Worm (Caenorhabditis elegans) whole organism, L3 larva: ENCODE results near the gene Y59C2A.3.

ENCODE experiments used
- R02D3.7 ChIP-seq: fragments of 150-350 bp; optimal IDR thresholded peaks from 2 replicates; lab custom pipeline; 2014; ENCODE audit warnings: missing biosample characterization, missing genetic modification characterization
- ZK546.5 ChIP-seq: sonication (generic microtip); optimal IDR thresholded peaks from 2 replicates; lab custom pipeline; 2017; ENCODE audit warnings: missing biosample characterization, missing genetic modification characterization
- aly-2 ChIP-seq: fragments of 150-350 bp; optimal IDR thresholded peaks from 2 replicates; lab custom pipeline; 2014; ENCODE audit warnings: missing biosample characterization, missing genetic modification characterization
- ama-1 ChIP-seq: fragments of 150-350 bp; optimal IDR thresholded peaks from 2 replicates; lab custom pipeline; 2018
- ceh-9 ChIP-seq: sonication (generic microtip); optimal IDR thresholded peaks from 2 replicates; lab custom pipeline; 2018; ENCODE audit warnings: missing biosample characterization, missing genetic modification characterization
- daf-12 ChIP-seq: fragments of 150-350 bp; optimal IDR thresholded peaks from 2 replicates; lab custom pipeline; 2014; ENCODE audit warnings: missing biosample characterization, missing genetic modification reagents, missing genetic modification characterization
- egl-27 ChIP-seq: sonication (generic microtip); optimal IDR thresholded peaks from 4 replicates; lab custom pipeline; 2017; ENCODE audit warnings: missing biosample characterization, missing genetic modification reagents, missing genetic modification characterization
- egl-5 ChIP-seq: fragments of 150-350 bp; optimal IDR thresholded peaks from 2 replicates; lab custom pipeline; 2017; ENCODE audit warnings: missing biosample characterization, missing genetic modification reagents, missing genetic modification characterization, inconsistent platforms
- elt-1 ChIP-seq: fragments of 150-350 bp; optimal IDR thresholded peaks from 2 replicates; lab custom pipeline; 2014; ENCODE audit warnings: missing biosample characterization, missing genetic modification characterization
- elt-2 ChIP-seq: sonication (generic microtip); optimal IDR thresholded peaks from 2 replicates; lab custom pipeline; 2016; ENCODE audit warnings: missing genetic modification reagents, mild to moderate bottlenecking, missing genetic modification characterization, missing compliant biosample characterization
- fkh-10 ChIP-seq: sonication (generic microtip); optimal IDR thresholded peaks from 2 replicates; lab custom pipeline; 2017; ENCODE audit warnings: missing biosample characterization, missing genetic modification reagents, missing genetic modification characterization
- fkh-2 ChIP-seq: fragments of 150-350 bp; optimal IDR thresholded peaks from 2 replicates; lab custom pipeline; 2014; ENCODE audit warnings: missing biosample characterization, missing genetic modification reagents, missing genetic modification characterization
- hmg-11 ChIP-seq: sonication (generic microtip); optimal IDR thresholded peaks from 2 replicates; lab custom pipeline; 2016; ENCODE audit warnings: missing genetic modification characterization, missing compliant biosample characterization
- jun-1 ChIP-seq: fragments of 150-350 bp; optimal IDR thresholded peaks from 2 replicates; lab custom pipeline; 2014; ENCODE audit warnings: missing biosample characterization, missing genetic modification reagents, missing genetic modification characterization
- lin-15B ChIP-seq: fragments of 150-350 bp; optimal IDR thresholded peaks from 2 replicates; lab custom pipeline; 2014; ENCODE audit warnings: missing biosample characterization, missing genetic modification characterization
- lin-39 ChIP-seq: fragments of 150-350 bp; optimal IDR thresholded peaks from 2 replicates; lab custom pipeline; 2018; ENCODE audit warnings: missing biosample characterization, missing genetic modification reagents, missing genetic modification characterization
- mdl-1 ChIP-seq: fragments of 150-350 bp; optimal IDR thresholded peaks from 2 replicates; lab custom pipeline; 2014; ENCODE audit warnings: missing biosample characterization, missing genetic modification characterization
- nfya-1 ChIP-seq: sonication (generic microtip); optimal IDR thresholded peaks from 2 replicates; lab custom pipeline; 2017; ENCODE audit warnings: missing genetic modification characterization, mild to moderate bottlenecking, missing compliant biosample characterization, antibody characterized with exemption, moderate library complexity; ENCODE audit not compliant: insufficient read depth
- nhr-11 ChIP-seq: fragments of 150-350 bp; optimal IDR thresholded peaks from 2 replicates; lab custom pipeline; 2014; ENCODE audit warnings: missing biosample characterization, missing genetic modification characterization
- nhr-12 ChIP-seq: fragments of 150-350 bp; optimal IDR thresholded peaks from 2 replicates; lab custom pipeline; 2014; ENCODE audit warnings: missing biosample characterization, missing genetic modification characterization
- nhr-23 ChIP-seq: fragments of 150-350 bp; optimal IDR thresholded peaks from 2 replicates; lab custom pipeline; 2014; ENCODE audit warnings: missing biosample characterization, missing genetic modification reagents, missing genetic modification characterization
- nhr-237 ChIP-seq: fragments of 150-350 bp; optimal IDR thresholded peaks from 2 replicates; lab custom pipeline; 2014; ENCODE audit warnings: missing biosample characterization, missing genetic modification characterization
- nhr-25 ChIP-seq: sonication (generic microtip); optimal IDR thresholded peaks from 2 replicates; lab custom pipeline; 2017; ENCODE audit warnings: missing biosample characterization, missing genetic modification characterization
- nhr-28 ChIP-seq: fragments of 150-350 bp; optimal IDR thresholded peaks from 2 replicates; lab custom pipeline; 2014; ENCODE audit warnings: missing biosample characterization, missing genetic modification characterization
- nhr-43 ChIP-seq: sonication (generic microtip); optimal IDR thresholded peaks from 2 replicates; lab custom pipeline; 2016; ENCODE audit warnings: mild to moderate bottlenecking, missing genetic modification characterization, missing compliant biosample characterization; ENCODE audit not compliant: poor library complexity, severe bottlenecking
- nhr-67 ChIP-seq: fragments of 150-350 bp; optimal IDR thresholded peaks from 2 replicates; lab custom pipeline; 2014; ENCODE audit warnings: missing biosample characterization, missing genetic modification characterization
- nhr-76 ChIP-seq: fragments of 150-350 bp; sonication (generic microtip); optimal IDR thresholded peaks from 5 replicates; lab custom pipeline; 2014; ENCODE audit warnings: missing biosample characterization, missing genetic modification characterization
- nhr-77 ChIP-seq: fragments of 150-350 bp; optimal IDR thresholded peaks from 2 replicates; lab custom pipeline; 2014; ENCODE audit warnings: missing biosample characterization, missing genetic modification characterization
- pha-4 ChIP-seq: fragments of 150-350 bp; optimal IDR thresholded peaks from 2 replicates; lab custom pipeline; 2014; ENCODE audit warnings: missing biosample characterization, missing genetic modification reagents, missing genetic modification characterization
- pqm-1 ChIP-seq: fragments of 150-350 bp; optimal IDR thresholded peaks from 2 replicates; lab custom pipeline; 2017; ENCODE audit warnings: missing biosample characterization, missing genetic modification characterization, inconsistent platforms
- skn-1 ChIP-seq: fragments of 150-350 bp; optimal IDR thresholded peaks from 2 replicates; lab custom pipeline; 2014; ENCODE audit warnings: missing biosample characterization, missing genetic modification characterization
- snpc-4 ChIP-seq: fragments of 150-350 bp; optimal IDR thresholded peaks from 2 replicates; lab custom pipeline; 2014; ENCODE audit warnings: missing biosample characterization, missing genetic modification characterization
- tbx-2 ChIP-seq: sonication (generic microtip); optimal IDR thresholded peaks from 2 replicates; lab custom pipeline; 2016; ENCODE audit warnings: mild to moderate bottlenecking, missing genetic modification characterization, missing compliant biosample characterization
- unc-62 ChIP-seq: fragments of 150-350 bp; sonication (generic microtip); optimal IDR thresholded peaks from 4 replicates; lab custom pipeline; 2014; ENCODE audit warnings: missing biosample characterization, missing genetic modification reagents, missing genetic modification characterization
- zag-1 ChIP-seq: fragments of 150-350 bp; optimal IDR thresholded peaks from 2 replicates; lab custom pipeline; 2014; ENCODE audit warnings: missing biosample characterization, missing genetic modification characterization
- ztf-4 ChIP-seq: fragments of 150-350 bp; optimal IDR thresholded peaks from 2 replicates; lab custom pipeline; 2014; ENCODE audit warnings: missing biosample characterization, missing genetic modification characterization

Y59C2A.3 gene

ce11 chrII:2206064-2206722, 13.5 kb downstream of the Y59C2A.3 start:
- TF ChIP-seq mdl-1 (tag; lab: Kevin White, UChicago): no peak
- TF ChIP-seq hmg-11 (tag; lab: Kevin White, UChicago): no peak
- no peak for TF ChIP-seq ama-1 (lab: Kevin White, UChicago)
- TF ChIP-seq nhr-28 (tag; lab: Kevin White, UChicago): no peak
- no peak for TF ChIP-seq nhr-23
- TF ChIP-seq nhr-11 (tag; lab: Kevin White, UChicago): no peak
- TF ChIP-seq nhr-67 (tag; lab: Kevin White, UChicago): no peak
- TF ChIP-seq jun-1 (tag; lab: Kevin White, UChicago): no peak
- TF ChIP-seq R02D3.7 (tag; lab: Kevin White, UChicago): no peak
- TF ChIP-seq egl-5: no peak
- TF ChIP-seq nfya-1: no peak
- no peak for TF ChIP-seq ceh-9

DNA sequence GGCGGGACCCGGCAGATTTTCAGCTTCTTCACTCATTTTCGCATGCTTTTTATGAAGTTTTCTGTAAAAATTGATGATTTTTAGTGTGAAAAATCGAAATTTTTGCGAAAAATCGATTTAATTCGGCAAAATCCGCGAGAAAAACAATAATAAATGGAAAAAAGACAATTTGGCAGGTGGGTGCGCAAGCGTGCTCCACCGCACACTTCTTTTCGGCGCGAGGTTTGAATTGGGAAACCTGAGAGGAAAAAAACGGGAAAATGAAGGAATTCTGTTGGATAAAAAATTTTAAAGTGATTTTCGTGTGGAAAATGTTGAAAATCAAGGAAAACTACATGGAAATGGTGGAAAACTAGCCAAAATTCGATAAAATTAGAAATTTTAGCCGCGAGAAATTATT, 15.6 kb downstream of the Y59C2A.3 start, which contains the start of gene Y59C2A.2:
Gene Y59C2A.2, minus strand, starts transcription at position 61 of the 400 bp plus-strand sequence.
- TF ChIP-seq nhr-11 (tag; lab: Kevin White, UChicago) (no peak), lin-39 (tag; lab: Kevin White, UChicago) (peak; percentile 41), elt-2 (peak; percentile 5), R02D3.7 (tag; lab: Kevin White, UChicago) (no peak), pha-4 (tag; lab: Kevin White, UChicago) (peak; percentile 50), nfya-1 (peak; percentile 44), lin-15B (peak; percentile 67), unc-62 (no peak)

DNA sequence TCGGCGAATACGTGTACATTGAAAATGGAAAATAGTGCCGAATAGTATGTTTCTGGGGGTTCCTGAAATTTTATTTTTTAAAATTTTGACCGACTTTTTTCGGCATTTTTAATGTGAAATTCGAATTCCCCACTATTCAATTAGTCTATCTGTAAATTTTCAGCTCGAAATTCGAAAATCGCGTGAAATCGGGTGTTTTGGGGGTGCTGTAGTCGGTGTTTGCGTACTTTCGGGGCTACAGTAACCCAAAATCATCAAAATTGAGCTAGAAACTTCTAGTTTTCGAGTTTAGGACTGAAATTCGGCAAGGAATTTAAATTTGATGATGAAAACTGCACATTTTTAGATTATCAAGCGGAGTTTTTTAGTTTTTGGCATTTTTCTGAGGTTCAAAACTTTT, 17.6 kb downstream of the Y59C2A.3 start:
- no peak for TF ChIP-seq egl-27 (tag; lab: Kevin White, UChicago)
- no peak for TF ChIP-seq daf-12 (tag; lab: Kevin White, UChicago)
- TF ChIP-seq lin-15B: no peak
- no peak for TF ChIP-seq unc-62
- no peak for TF ChIP-seq fkh-10 (GFP tag; lab: Kevin White, UChicago)
- TF ChIP-seq fkh-2 (tag; lab: Kevin White, UChicago): no peak
- TF ChIP-seq egl-5: no peak
- no peak for TF ChIP-seq ztf-4 (tag; lab: Kevin White, UChicago)
- TF ChIP-seq pqm-1 (tag; lab: Kevin White, UChicago): no peak
- no peak for TF ChIP-seq skn-1 (tag; lab: Kevin White, UChicago)
- no peak for TF ChIP-seq nhr-12 (tag; lab: Kevin White, UChicago)
- no peak for TF ChIP-seq elt-1
- TF ChIP-seq ama-1 (lab: Kevin White, UChicago): no peak
- no peak for TF ChIP-seq nhr-11 (tag; lab: Kevin White, UChicago)
- no peak for TF ChIP-seq jun-1 (tag; lab: Kevin White, UChicago)
- TF ChIP-seq zag-1: no peak
- TF ChIP-seq nhr-25 (tag; lab: Kevin White, UChicago): no peak

DNA sequence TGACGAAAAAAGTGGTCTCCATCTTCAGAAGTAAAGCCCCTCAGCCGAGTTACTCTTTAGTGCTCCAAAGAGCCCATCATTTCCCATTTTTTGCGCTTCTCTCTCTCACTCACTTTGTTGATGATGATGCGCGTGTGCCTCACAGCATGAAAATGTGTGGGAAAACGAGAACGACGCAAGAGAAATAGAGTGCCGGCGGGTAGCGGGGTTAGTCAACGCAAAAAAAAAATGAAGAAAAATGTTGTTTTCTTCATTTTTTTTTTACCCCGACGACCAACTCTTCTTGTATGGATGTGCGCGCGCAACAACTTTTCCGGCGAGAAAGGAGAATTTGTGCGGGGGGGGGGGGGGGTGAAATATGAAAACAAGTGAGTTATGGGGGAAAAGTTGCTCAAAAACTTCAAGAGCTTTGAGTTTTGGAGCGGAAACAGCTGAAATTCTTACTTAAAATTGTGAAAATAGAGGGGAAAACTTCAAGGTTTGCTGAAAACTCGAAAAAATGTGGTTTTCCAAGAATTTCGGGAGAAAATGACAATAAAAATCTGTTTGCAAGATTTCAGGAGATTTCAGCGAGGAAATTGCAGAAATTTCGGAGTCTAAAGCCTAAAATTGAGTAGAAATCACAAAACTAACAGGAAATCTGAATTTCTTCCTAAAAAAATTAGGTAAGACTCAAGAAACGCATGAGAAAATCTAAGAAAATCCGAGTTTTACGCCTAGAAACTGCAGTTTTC, 22.0 kb downstream of the Y59C2A.3 start, which contains the start of gene C33C12.1:
Gene C33C12.1, plus strand, starts transcription at position 684 of the 734 bp plus-strand sequence.
- no peak for TF ChIP-seq mdl-1 (tag; lab: Kevin White, UChicago)
- TF ChIP-seq nhr-77 (tag; lab: Kevin White, UChicago): no peak
- peak; percentile 34 for TF ChIP-seq lin-39 (tag; lab: Kevin White, UChicago)
- no peak for TF ChIP-seq nhr-11 (tag; lab: Kevin White, UChicago)
- TF ChIP-seq pqm-1 (tag; lab: Kevin White, UChicago): no peak
- TF ChIP-seq tbx-2 (tag; lab: Kevin White, UChicago): no peak
- TF ChIP-seq ceh-9: no peak
- no peak for TF ChIP-seq nhr-28 (tag; lab: Kevin White, UChicago)
- no peak for TF ChIP-seq pha-4 (tag; lab: Kevin White, UChicago)
- no peak for TF ChIP-seq nhr-43 (tag; lab: Kevin White, UChicago)
- no peak for TF ChIP-seq elt-2
- no peak for TF ChIP-seq ztf-4 (tag; lab: Kevin White, UChicago)
- no peak for TF ChIP-seq ZK546.5 (tag; lab: Kevin White, UChicago)
- TF ChIP-seq nhr-76 (tag; lab: Kevin White, UChicago): no peak
- no peak for TF ChIP-seq skn-1 (tag; lab: Kevin White, UChicago)
- TF ChIP-seq hmg-11 (tag; lab: Kevin White, UChicago): peak; percentile 18
- no peak for TF ChIP-seq nhr-25 (tag; lab: Kevin White, UChicago)
- peak; percentile 13 for TF ChIP-seq fkh-10 (GFP tag; lab: Kevin White, UChicago)
- TF ChIP-seq aly-2 (tag; lab: Kevin White, UChicago): no peak
- no peak for TF ChIP-seq elt-1
- no peak for TF ChIP-seq snpc-4 (tag; lab: Kevin White, UChicago)
- no peak for TF ChIP-seq nhr-237 (tag; lab: Kevin White, UChicago)
- TF ChIP-seq unc-62: no peak
- no peak for TF ChIP-seq jun-1 (tag; lab: Kevin White, UChicago)
- TF ChIP-seq nhr-23: no peak
- no peak for TF ChIP-seq fkh-2 (tag; lab: Kevin White, UChicago)
- TF ChIP-seq nfya-1: peak; percentile 12
- TF ChIP-seq, all 47 proteins: peak for 4
